Fruit fly (Drosophila melanogaster) whole organism, embryonic: ENCODE data around the gene CG43367.
A peak's percentile ranks its signal among the peaks of the same experiment; 100 is the strongest.

Experiments
- Bteb2 ChIP-seq: fragments of 200-800 bp; sonication (Bioruptor generic); optimal IDR thresholded peaks from 2 replicates; lab custom pipeline; 2016; ENCODE audit warnings: missing biosample characterization, missing genetic modification characterization
- CG12299 ChIP-seq: fragments of 200-800 bp; sonication (Bioruptor generic); optimal IDR thresholded peaks from 2 replicates; lab custom pipeline; 2018; ENCODE audit warnings: missing biosample characterization, mild to moderate bottlenecking, missing genetic modification characterization
- CG1233 ChIP-seq: fragments of 200-800 bp; sonication (Bioruptor generic); optimal IDR thresholded peaks from 4 replicates; lab custom pipeline; 2018; ENCODE audit warnings: missing biosample characterization, mild to moderate bottlenecking, missing genetic modification characterization
- CG12769 ChIP-seq: fragments of 200-800 bp; sonication (Bioruptor generic); optimal IDR thresholded peaks from 2 replicates; lab custom pipeline; 2019; ENCODE audit warnings: missing biosample characterization, mild to moderate bottlenecking, missing genetic modification characterization, moderate library complexity
- CG13123 ChIP-seq: fragments of 200-800 bp; sonication (Bioruptor generic); optimal IDR thresholded peaks from 2 replicates; lab custom pipeline; 2016; ENCODE audit warnings: missing biosample characterization, missing genetic modification characterization
- CG14050 ChIP-seq: fragments of 200-800 bp; sonication (Bioruptor generic); IDR thresholded peaks from 3 replicates; pipeline ENCODE4 v1.3.6; 2022; ENCODE audit warnings: missing biosample characterization, missing genetic modification characterization
- CG2712 ChIP-seq: fragments of 200-800 bp; optimal IDR thresholded peaks from 3 replicates; lab custom pipeline; 2019; ENCODE audit warnings: missing biosample characterization, mild to moderate bottlenecking, missing genetic modification characterization, moderate library complexity
- CG30403 ChIP-seq: fragments of 200-800 bp; sonication (Bioruptor generic); optimal IDR thresholded peaks from 3 replicates; lab custom pipeline; 2016; ENCODE audit warnings: missing biosample characterization, missing genetic modification characterization
- CG31224 ChIP-seq: fragments of 200-800 bp; sonication (Bioruptor generic); IDR thresholded peaks from 2 replicates; pipeline ENCODE4 v1.3.6; 2022; ENCODE audit warnings: missing biosample characterization, missing genetic modification characterization
- CG43689 ChIP-seq: fragments of 200-800 bp; sonication (Bioruptor generic); IDR thresholded peaks from 2 replicates; pipeline ENCODE4 v1.3.6; 2022; ENCODE audit warnings: missing biosample characterization, missing genetic modification characterization
- CG4617 ChIP-seq: fragments of 200-800 bp; sonication (Bioruptor generic); optimal IDR thresholded peaks from 3 replicates; lab custom pipeline; 2016; ENCODE audit warnings: missing biosample characterization, missing genetic modification characterization, borderline replicate concordance
- CG7745 ChIP-seq: fragments of 200-800 bp; sonication (Bioruptor generic); optimal IDR thresholded peaks from 2 replicates; lab custom pipeline; 2018; ENCODE audit warnings: missing biosample characterization, mild to moderate bottlenecking, missing genetic modification characterization, moderate library complexity
- CG9876 ChIP-seq: fragments of 200-800 bp; sonication (Bioruptor generic); optimal IDR thresholded peaks from 2 replicates; lab custom pipeline; 2016; ENCODE audit warnings: missing biosample characterization, missing genetic modification characterization
- CrebB ChIP-seq: fragments of 200-800 bp; sonication (Bioruptor generic); optimal IDR thresholded peaks from 3 replicates; lab custom pipeline; 2018; ENCODE audit warnings: missing biosample characterization, mild to moderate bottlenecking, missing genetic modification characterization
- Dbx ChIP-seq: fragments of 200-800 bp; sonication (Bioruptor generic); IDR thresholded peaks from 3 replicates; pipeline ENCODE4 v1.3.6; 2022; ENCODE audit warnings: missing biosample characterization, missing genetic modification characterization
- Dip2 ChIP-seq: fragments of 200-800 bp; sonication (Bioruptor generic); IDR thresholded peaks from 2 replicates; pipeline ENCODE4 v1.3.6; 2022; ENCODE audit warnings: missing biosample characterization, missing genetic modification characterization
- Dref ChIP-seq: fragments of 200-800 bp; sonication (Bioruptor generic); IDR thresholded peaks from 2 replicates; pipeline ENCODE4 v1.3.6; 2022; ENCODE audit warnings: missing biosample characterization, missing genetic modification characterization
- ERR ChIP-seq: fragments of 200-800 bp; sonication (Bioruptor generic); optimal IDR thresholded peaks from 2 replicates; lab custom pipeline; 2016; ENCODE audit warnings: missing biosample characterization, missing genetic modification characterization
- Elba2 ChIP-seq: fragments of 200-800 bp; sonication (Bioruptor generic); optimal IDR thresholded peaks from 3 replicates; lab custom pipeline; 2016; ENCODE audit warnings: missing biosample characterization, missing genetic modification characterization
- Fer1 ChIP-seq: fragments of 200-800 bp; sonication (Bioruptor generic); optimal IDR thresholded peaks from 2 replicates; lab custom pipeline; 2017; ENCODE audit warnings: missing biosample characterization, mild to moderate bottlenecking, missing genetic modification characterization
- Gsc ChIP-seq: fragments of 200-800 bp; sonication (Bioruptor generic); IDR thresholded peaks from 2 replicates; pipeline ENCODE4 v1.3.6; 2022; ENCODE audit warnings: missing biosample characterization, missing genetic modification characterization
- HLH54F ChIP-seq: fragments of 200-800 bp; sonication (Bioruptor generic); optimal IDR thresholded peaks from 3 replicates; lab custom pipeline; 2016; ENCODE audit warnings: missing biosample characterization, missing genetic modification characterization
- Hand ChIP-seq: fragments of 200-800 bp; sonication (Bioruptor generic); optimal IDR thresholded peaks from 2 replicates; lab custom pipeline; 2017; ENCODE audit warnings: mild to moderate bottlenecking, missing biosample characterization, missing genetic modification reagents, missing genetic modification characterization
- Lim3 ChIP-seq: fragments of 200-800 bp; sonication (Bioruptor generic); IDR thresholded peaks from 2 replicates; pipeline ENCODE4 v1.3.6; 2022; ENCODE audit warnings: missing biosample characterization, missing genetic modification characterization
- Poxn ChIP-seq: fragments of 200-800 bp; sonication (Bioruptor generic); IDR thresholded peaks from 2 replicates; pipeline ENCODE4 v1.3.6; 2022; ENCODE audit warnings: missing biosample characterization, missing genetic modification characterization
- Sry-β ChIP-seq: fragments of 200-800 bp; sonication (Bioruptor generic); optimal IDR thresholded peaks from 2 replicates; lab custom pipeline; 2018; ENCODE audit warnings: missing biosample characterization, mild to moderate bottlenecking, missing genetic modification characterization, moderate library complexity
- ase ChIP-seq: fragments of 200-800 bp; sonication (Bioruptor generic); IDR thresholded peaks from 3 replicates; pipeline ENCODE4 v1.3.6; 2022; ENCODE audit warnings: missing biosample characterization, missing genetic modification characterization
- az2 ChIP-seq: fragments of 200-800 bp; sonication (Bioruptor generic); optimal IDR thresholded peaks from 3 replicates; lab custom pipeline; 2016; ENCODE audit warnings: missing biosample characterization, missing genetic modification characterization
- bigmax ChIP-seq: fragments of 200-800 bp; sonication (Bioruptor generic); optimal IDR thresholded peaks from 2 replicates; lab custom pipeline; 2018; ENCODE audit warnings: missing biosample characterization, mild to moderate bottlenecking, missing genetic modification characterization
- cas ChIP-seq: fragments of 200-800 bp; sonication (Bioruptor generic); IDR thresholded peaks from 2 replicates; pipeline ENCODE4 v1.3.6; 2022; ENCODE audit warnings: missing biosample characterization, missing genetic modification characterization
- dimm ChIP-seq: fragments of 200-800 bp; sonication (Bioruptor generic); IDR thresholded peaks from 2 replicates; pipeline ENCODE4 v1.3.6; 2022; ENCODE audit warnings: missing biosample characterization, missing genetic modification characterization
- dpn ChIP-seq, 2 experiments: fragments of 200-800 bp; sonication (Bioruptor generic); optimal IDR thresholded peaks; 3 replicates each; lab custom pipeline; 2016; ENCODE audit warnings: missing biosample characterization in 2 of 2, missing genetic modification characterization in 2 of 2
- ewg ChIP-seq: fragments of 200-800 bp; sonication (Bioruptor generic); optimal IDR thresholded peaks from 3 replicates; lab custom pipeline; 2017; ENCODE audit warnings: mild to moderate bottlenecking, missing biosample characterization, missing genetic modification reagents, missing genetic modification characterization
- fd3F ChIP-seq: fragments of 200-800 bp; sonication (Bioruptor generic); optimal IDR thresholded peaks from 2 replicates; lab custom pipeline; 2018; ENCODE audit warnings: missing biosample characterization, mild to moderate bottlenecking, missing genetic modification characterization, moderate library complexity
- fru ChIP-seq: fragments of >200 bp; optimal IDR thresholded peaks from 2 replicates; lab custom pipeline; 2017
- gsb-n ChIP-seq: fragments of 200-800 bp; sonication (Bioruptor generic); optimal IDR thresholded peaks from 3 replicates; lab custom pipeline; 2018; ENCODE audit warnings: missing biosample characterization, mild to moderate bottlenecking, missing genetic modification characterization
- hbn ChIP-seq: fragments of 200-800 bp; sonication (Bioruptor generic); IDR thresholded peaks from 2 replicates; pipeline ENCODE4 v1.3.6; 2022; ENCODE audit warnings: missing biosample characterization, missing genetic modification characterization; ENCODE audit not compliant: partially characterized antibody
- jing ChIP-seq: fragments of 200-800 bp; sonication (Bioruptor generic); optimal IDR thresholded peaks from 2 replicates; lab custom pipeline; 2018; ENCODE audit warnings: missing biosample characterization, mild to moderate bottlenecking, missing genetic modification characterization
- nom ChIP-seq: fragments of 200-800 bp; sonication (Bioruptor generic); optimal IDR thresholded peaks from 2 replicates; lab custom pipeline; 2017; ENCODE audit warnings: missing biosample characterization, missing genetic modification characterization, mild to moderate bottlenecking, moderate library complexity, missing genetic modification reagents
- pan ChIP-seq, 4 experiments: fragments of >200 bp in 3 of 4; fragments of 200-800 bp in 1 of 4; sonication (Bioruptor generic) in 1 of 4; optimal IDR thresholded peaks in 3 of 4; IDR thresholded peaks in 1 of 4; 2 replicates each; pipeline versions ENCODE4 v1.3.6 to Lab custom; 2017 to 2022; ENCODE audit warnings: missing biosample characterization in 2 of 4, missing genetic modification characterization in 2 of 4, mixed read lengths in 1 of 4
- ranshi ChIP-seq: fragments of 200-800 bp; sonication (Bioruptor generic); IDR thresholded peaks from 2 replicates; pipeline ENCODE4 v1.3.6; 2022; ENCODE audit warnings: missing biosample characterization, missing genetic modification characterization
- sd ChIP-seq: fragments of 200-800 bp; sonication (Bioruptor generic); optimal IDR thresholded peaks from 3 replicates; lab custom pipeline; 2018; ENCODE audit warnings: missing biosample characterization, mild to moderate bottlenecking, missing genetic modification characterization, moderate library complexity
- slp2 ChIP-seq: fragments of 200-800 bp; sonication (Bioruptor generic); optimal IDR thresholded peaks from 2 replicates; lab custom pipeline; 2016; ENCODE audit warnings: missing biosample characterization, missing genetic modification characterization
- tgo ChIP-seq: fragments of 200-800 bp; sonication (Bioruptor generic); IDR thresholded peaks from 3 replicates; pipeline ENCODE4 v1.3.6; 2022; ENCODE audit warnings: missing biosample characterization, missing genetic modification characterization
- tin ChIP-seq: fragments of 200-800 bp; sonication (Bioruptor generic); optimal IDR thresholded peaks from 3 replicates; lab custom pipeline; 2016; ENCODE audit warnings: missing biosample characterization, missing genetic modification characterization
- unpg ChIP-seq: fragments of 200-800 bp; sonication (Bioruptor generic); optimal IDR thresholded peaks from 3 replicates; lab custom pipeline; 2018; ENCODE audit warnings: missing biosample characterization, mild to moderate bottlenecking, missing genetic modification characterization, moderate library complexity
- zfh1 ChIP-seq: fragments of 200-800 bp; sonication (Bioruptor generic); IDR thresholded peaks from 3 replicates; pipeline ENCODE4 v1.3.6; 2022; ENCODE audit warnings: missing biosample characterization, missing genetic modification characterization
- zfh2 ChIP-seq: fragments of 200-800 bp; sonication (Bioruptor generic); optimal IDR thresholded peaks from 2 replicates; lab custom pipeline; 2016; ENCODE audit warnings: missing biosample characterization, missing genetic modification characterization

The CG43367 gene

DNA sequence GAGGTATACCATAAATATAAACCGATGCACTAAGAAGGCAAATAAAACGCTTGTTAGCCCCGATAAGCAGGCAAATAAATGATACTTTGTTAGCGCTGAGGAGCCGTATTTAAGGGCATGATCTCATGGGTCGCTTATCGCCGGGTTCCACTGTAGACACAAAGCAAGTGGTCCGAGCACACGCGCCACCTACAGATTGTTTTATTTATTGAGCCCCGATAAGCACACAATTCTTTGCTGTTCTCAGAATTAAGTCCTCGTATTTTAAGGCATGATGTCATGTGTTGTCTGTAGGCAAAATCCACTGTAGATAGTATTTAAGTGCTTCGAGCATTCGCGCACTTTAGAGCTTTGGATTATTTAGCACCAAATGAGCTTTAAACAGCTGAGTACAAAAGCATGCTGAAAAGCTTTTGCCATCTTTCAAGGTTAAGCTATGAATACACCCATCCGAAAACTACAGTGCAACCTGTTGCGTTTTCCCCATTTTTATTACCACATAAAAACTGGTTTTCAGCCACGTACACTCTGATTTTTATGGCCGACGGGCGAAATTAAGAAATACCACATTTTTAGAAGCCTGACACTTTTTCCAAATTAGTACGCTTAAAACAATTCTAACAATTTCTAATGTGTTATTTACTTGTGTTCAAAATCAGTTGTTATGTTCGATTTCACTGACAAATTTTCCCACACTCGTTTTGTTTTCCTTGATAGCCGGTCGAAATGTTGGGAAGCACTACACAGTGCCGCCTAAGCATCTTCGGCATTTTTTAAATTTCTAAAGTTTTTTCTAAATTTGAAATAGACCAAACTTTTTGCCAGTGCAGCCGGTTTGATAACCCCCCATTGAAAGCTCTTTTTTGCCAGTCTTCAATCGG is 45.9 kb downstream of the CG43367 start, which contains the start of gene Sqor (continued):
- peak; percentile 77 for TF ChIP-seq tgo (GFP tag; lab: Robert Waterston, UW)
- TF ChIP-seq dpn (GFP tag; optimal IDR thresholded peaks at IDR 0.05; lab: Kevin White, UChicago): peak; percentile 78 to 90
- TF ChIP-seq Dbx: peak; percentile 73
- peak; percentile 74 for TF ChIP-seq cas (GFP tag; lab: Robert Waterston, UW)
- TF ChIP-seq Hand (GFP tag; lab: Kevin White, UChicago): peak; percentile 75
- TF ChIP-seq nom (GFP tag; lab: Kevin White, UChicago): peak; percentile 91
- peak; percentile 4 for TF ChIP-seq CG4617 (GFP tag; lab: Kevin White, UChicago)
- TF ChIP-seq CG9876: peak; percentile 88
- TF ChIP-seq pan (optimal IDR thresholded peaks at IDR 0.05; lab: Kevin White, UChicago): no peak
- TF ChIP-seq pan (GFP tag; optimal IDR thresholded peaks at IDR 0.05 in 1 of 2, IDR thresholded peaks at IDR 0.05 in 1 of 2): peak in 1 of 2 experiments; percentile 82
- TF ChIP-seq HLH54F (GFP tag; lab: Kevin White, UChicago): peak; percentile 87
- peak; percentile 72 for TF ChIP-seq az2
- TF ChIP-seq unpg (GFP tag; lab: Kevin White, UChicago): peak; percentile 86
- peak; percentile 89 for TF ChIP-seq Fer1 (GFP tag; lab: Kevin White, UChicago)
- peak; percentile 80 for TF ChIP-seq CG14050 (GFP tag; lab: Robert Waterston, UW)
- no peak for TF ChIP-seq Gsc (GFP tag; lab: Robert Waterston, UW)
- peak; percentile 66; the same call in 2 of the 3 replicates for TF ChIP-seq zfh1
- TF ChIP-seq Bteb2: peak; percentile 85
- TF ChIP-seq Dip2 (GFP tag; lab: Robert Waterston, UW): peak; percentile 35; the same call in 1 of the 2 replicates
- peak; percentile 83 for TF ChIP-seq CG1233 (GFP tag; lab: Kevin White, UChicago)
- peak; percentile 59 for TF ChIP-seq ranshi (GFP tag; lab: Robert Waterston, UW)
- TF ChIP-seq Sry-β (GFP tag; lab: Kevin White, UChicago): no peak
- TF ChIP-seq Dref (GFP tag; lab: Robert Waterston, UW): no peak; the same call in 1 of the 2 replicates
- peak; percentile 55 for TF ChIP-seq ewg
- no peak; the same call in 1 of the 2 replicates for TF ChIP-seq CG43689
- no peak for TF ChIP-seq fru (lab: Kevin White, UChicago)
- no peak for TF ChIP-seq CG7745 (tag; lab: Kevin White, UChicago)
- TF ChIP-seq CrebB (tag; lab: Kevin White, UChicago): peak; percentile 73
- TF ChIP-seq sd (tag; lab: Kevin White, UChicago): peak; percentile 80
- peak; percentile 90 for TF ChIP-seq CG12769 (tag; lab: Kevin White, UChicago)
- peak; percentile 29 for TF ChIP-seq CG13123
- TF ChIP-seq ERR (GFP tag; lab: Kevin White, UChicago): peak; percentile 85
- no peak for TF ChIP-seq Elba2 (GFP tag; lab: Kevin White, UChicago)
- peak; percentile 63 for TF ChIP-seq CG31224 (GFP tag; lab: Robert Waterston, UW)
- TF ChIP-seq CG2712 (tag; lab: Kevin White, UChicago): peak; percentile 79
- peak; percentile 25 for TF ChIP-seq gsb-n (tag; lab: Kevin White, UChicago)
- TF ChIP-seq Lim3: peak; percentile 38; the same call in 1 of the 2 replicates
- TF ChIP-seq Poxn: peak; percentile 61
- TF ChIP-seq dimm (GFP tag; lab: Robert Waterston, UW): peak; percentile 62; the same call in 1 of the 2 replicates
- peak; percentile 76; the same call in 2 of the 3 replicates for TF ChIP-seq ase (GFP tag; lab: Robert Waterston, UW)
- TF ChIP-seq CG12299 (tag; lab: Kevin White, UChicago): peak; percentile 83
- TF ChIP-seq hbn (GFP tag; lab: Robert Waterston, UW): no peak
- no peak for TF ChIP-seq bigmax (GFP tag; lab: Kevin White, UChicago)
- TF ChIP-seq tin (GFP tag; lab: Kevin White, UChicago): peak; percentile 54
- TF ChIP-seq fd3F (GFP tag; lab: Kevin White, UChicago): peak; percentile 86
- peak; percentile 86 for TF ChIP-seq slp2
- TF ChIP-seq zfh2 (GFP tag; lab: Kevin White, UChicago): peak; percentile 93
- TF ChIP-seq jing (GFP tag; lab: Kevin White, UChicago): peak; percentile 75
- peak; percentile 91 for TF ChIP-seq CG30403 (GFP tag; lab: Kevin White, UChicago)
